Worm (Caenorhabditis elegans): ENCODE results near the gene kbp-1.

kbp-1 gene

DNA sequence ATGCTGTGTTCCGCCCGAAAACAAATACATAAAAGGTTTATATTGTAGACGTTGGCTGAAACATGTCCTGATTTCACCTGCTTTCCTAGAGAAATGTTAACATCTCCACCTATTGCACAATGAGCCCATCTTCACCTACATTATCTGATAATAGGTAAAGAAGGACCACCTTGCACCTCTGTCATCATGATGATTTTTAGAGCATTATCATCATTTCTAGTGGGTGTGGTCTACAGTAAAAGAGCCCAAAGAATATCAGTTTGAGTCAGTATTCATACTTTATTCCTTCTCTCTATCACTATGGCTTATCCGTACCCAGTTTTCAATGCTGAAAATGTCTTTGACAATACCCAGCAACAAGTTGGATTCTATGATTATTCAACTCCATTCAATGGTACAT lies 14.8 kb downstream of the kbp-1 start, which contains the start of gene med-2:
Gene med-2, plus strand, starts transcription at position 301 of the 400 bp plus-strand sequence.
- TF ChIP-seq Y48G9A.11 (GFP tag; IDR thresholded peaks at IDR 0.05): no peak
- TF ChIP-seq unc-62 (GFP tag; optimal IDR thresholded peaks at IDR 0.05 in 1 of 2): peak in 1 of 2 experiments; percentile 67
- TF ChIP-seq unc-62 (tag; optimal IDR thresholded peaks at IDR 0.05): no peak

DNA sequence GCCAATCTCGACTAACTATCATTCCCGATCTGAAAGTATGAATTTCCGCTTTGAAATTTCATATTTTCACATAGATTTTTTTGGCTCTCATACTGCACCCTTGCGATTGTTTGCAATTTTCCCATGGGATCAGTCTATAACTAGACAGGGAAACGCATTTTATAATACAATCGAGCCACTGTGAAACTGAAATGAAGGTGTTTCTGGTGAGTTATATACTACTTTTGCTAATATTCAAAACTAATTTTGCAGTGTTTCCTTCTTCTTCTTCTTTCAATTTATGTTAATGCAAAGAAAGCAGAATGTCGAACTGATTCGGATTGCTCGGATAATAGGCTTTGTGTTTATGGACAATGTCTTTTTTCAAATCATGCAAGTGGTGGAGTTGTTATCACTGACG lies 16.5 kb downstream of the kbp-1 start:
- TF ChIP-seq aha-1 (tag) (peak; percentile 1), zip-11 (GFP tag; IDR thresholded peaks at IDR 0.05) (no peak), unc-62 (GFP tag; optimal IDR thresholded peaks at IDR 0.05 in 1 of 2) (peak in 1 of 2 experiments; percentile 98), unc-62 (tag; optimal IDR thresholded peaks at IDR 0.05) (no peak), F49E8.2 (tag; optimal IDR thresholded peaks at IDR 0.05; ENCODE audit: borderline replicate concordance) (no peak)

DNA sequence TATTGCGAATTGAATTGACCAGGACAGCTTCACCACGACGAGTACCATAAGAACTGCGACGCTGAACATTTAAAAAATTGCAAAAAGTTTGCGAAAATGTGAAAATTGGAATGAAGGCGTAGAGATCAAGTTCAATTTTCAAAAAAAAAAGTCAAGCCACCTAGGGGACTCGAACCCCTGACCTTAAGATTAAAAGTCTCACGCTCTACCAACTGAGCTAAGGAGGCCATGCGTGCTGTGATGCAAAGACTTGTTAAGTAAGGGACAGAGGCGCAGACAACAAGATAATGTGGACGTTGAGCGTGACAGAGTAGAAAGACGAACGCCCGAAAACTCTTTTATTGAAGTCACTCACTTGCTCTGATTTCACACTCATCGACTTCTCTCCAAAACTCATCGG lies 18.1 kb downstream of the kbp-1 start:
- no peak for TF ChIP-seq ztf-11 (tag; optimal IDR thresholded peaks at IDR 0.05)
- no peak for TF ChIP-seq cey-2 (tag; optimal IDR thresholded peaks at IDR 0.05; ENCODE audit: borderline replicate concordance, insufficient read depth)
- TF ChIP-seq mep-1 (tag; optimal IDR thresholded peaks at IDR 0.05): peak; percentile 74
- no peak for TF ChIP-seq egl-27 (tag; optimal IDR thresholded peaks at IDR 0.05)
- no peak for TF ChIP-seq fos-1 (tag; optimal IDR thresholded peaks at IDR 0.05)
- peak; percentile 84 for TF ChIP-seq mes-2 (tag; optimal IDR thresholded peaks at IDR 0.05; ENCODE audit: poor library complexity, severe bottlenecking)
- TF ChIP-seq T20F7.1 (GFP tag; optimal IDR thresholded peaks at IDR 0.05): peak; percentile 51
- peak; percentile 73 for TF ChIP-seq lin-13 (GFP tag; optimal IDR thresholded peaks at IDR 0.05)
- peak; percentile 85 for TF ChIP-seq aha-1 (tag)
- no peak for TF ChIP-seq ceh-32 (tag; optimal IDR thresholded peaks at IDR 0.05; ENCODE audit: poor library complexity)
- TF ChIP-seq zfp-2 (tag; optimal IDR thresholded peaks at IDR 0.05): peak; percentile 1
- peak; percentile 80 for TF ChIP-seq Y48G9A.11 (GFP tag; IDR thresholded peaks at IDR 0.05)
- TF ChIP-seq nhr-237 (tag; optimal IDR thresholded peaks at IDR 0.05): no peak
- 0 out of 2 replicates have a peak, but pooled peaks have one; percentile 42 for TF ChIP-seq zip-11 (GFP tag; IDR thresholded peaks at IDR 0.05)
- TF ChIP-seq madf-9 (GFP tag; conservative IDR thresholded peaks at IDR 0.05): peak; percentile 87
- no peak; the same call in none of the 2 replicates for TF ChIP-seq ceh-20 (GFP tag; IDR thresholded peaks at IDR 0.05)
- TF ChIP-seq pqm-1 (tag; optimal IDR thresholded peaks at IDR 0.05): no peak
- peak in 1 of 2 experiments; percentile 75 for TF ChIP-seq lsy-2 (tag; optimal IDR thresholded peaks at IDR 0.05)
- TF ChIP-seq F10B5.3 (tag; optimal IDR thresholded peaks at IDR 0.05): peak; percentile 48
- TF ChIP-seq arid-1 (GFP tag; conservative IDR thresholded peaks at IDR 0.05): peak; percentile 84
- TF ChIP-seq nhr-41 (GFP tag; IDR thresholded peaks at IDR 0.05): peak; percentile 91
- TF ChIP-seq vab-7 (GFP tag; IDR thresholded peaks at IDR 0.05): peak; percentile 94
- peak; percentile 65; the same call in 1 of the 2 replicates for TF ChIP-seq php-3 (GFP tag; IDR thresholded peaks at IDR 0.05)
- TF ChIP-seq madf-5 (GFP tag; IDR thresholded peaks at IDR 0.05): 0 out of 4 replicates have a peak, but pooled peaks have one; percentile 43 to 69
- no peak for TF ChIP-seq ces-1 (GFP tag; optimal IDR thresholded peaks at IDR 0.05)
- TF ChIP-seq fkh-10 (GFP tag; optimal IDR thresholded peaks at IDR 0.05): no peak
- no peak for TF ChIP-seq nhr-25 (tag; optimal IDR thresholded peaks at IDR 0.05; ENCODE audit: borderline replicate concordance, insufficient read depth)
- no peak for TF ChIP-seq unc-39 (tag; optimal IDR thresholded peaks at IDR 0.05)
- TF ChIP-seq gei-8 (GFP tag; optimal IDR thresholded peaks at IDR 0.05): peak; percentile 38
- TF ChIP-seq mxl-3 (GFP tag; optimal IDR thresholded peaks at IDR 0.05): no peak
- no peak for TF ChIP-seq nhr-76 (tag; optimal IDR thresholded peaks at IDR 0.05)
- TF ChIP-seq R02D3.7 (tag; optimal IDR thresholded peaks at IDR 0.05): peak; percentile 8
- peak; percentile 75; the same call in 1 of the 2 replicates for TF ChIP-seq F44E2.7 (GFP tag; IDR thresholded peaks at IDR 0.05)
- no peak for TF ChIP-seq lin-15B (tag; optimal IDR thresholded peaks at IDR 0.05)
- TF ChIP-seq F26F4.8 (GFP tag; conservative IDR thresholded peaks at IDR 0.05): peak; percentile 88
- TF ChIP-seq dmd-8 (GFP tag; IDR thresholded peaks at IDR 0.05): peak; percentile 95
- no peak for TF ChIP-seq ceh-82 (tag; optimal IDR thresholded peaks at IDR 0.05)
- peak; percentile 5 for TF ChIP-seq nhr-48 (tag; optimal IDR thresholded peaks at IDR 0.05)
- TF ChIP-seq Y75B8A.6 (GFP tag; IDR thresholded peaks at IDR 0.05): no peak
- TF ChIP-seq nhr-11 (tag; optimal IDR thresholded peaks at IDR 0.05): peak; percentile 1
- no peak for TF ChIP-seq spr-3 (GFP tag; optimal IDR thresholded peaks at IDR 0.05)
- no peak for TF ChIP-seq lin-39 (tag; optimal IDR thresholded peaks at IDR 0.05)
- peak; percentile 66 for TF ChIP-seq F49E8.2 (tag; optimal IDR thresholded peaks at IDR 0.05; ENCODE audit: borderline replicate concordance)
